Worm (Caenorhabditis elegans) whole organism, L4/young adult: ENCODE data around the gene lin-15B.
A peak's percentile ranks its signal among the peaks of the same experiment; 100 is the strongest.

ENCODE experiments used
- W03F9.2 ChIP-seq: fragments of 150-350 bp; optimal IDR thresholded peaks from 2 replicates; lab custom pipeline; 2014; ENCODE audit warnings: missing biosample characterization, missing genetic modification characterization
- dao-5 ChIP-seq: sonication (generic microtip); optimal IDR thresholded peaks from 2 replicates; lab custom pipeline; 2016; ENCODE audit warnings: missing genotype, missing genetic modification characterization, moderate library complexity, missing compliant biosample characterization
- him-1 ChIP-seq: sonication (generic microtip); optimal IDR thresholded peaks from 2 replicates; lab custom pipeline; 2016; ENCODE audit warnings: missing genotype, missing genetic modification reagents, missing genetic modification characterization, missing compliant biosample characterization

lin-15B gene

DNA sequence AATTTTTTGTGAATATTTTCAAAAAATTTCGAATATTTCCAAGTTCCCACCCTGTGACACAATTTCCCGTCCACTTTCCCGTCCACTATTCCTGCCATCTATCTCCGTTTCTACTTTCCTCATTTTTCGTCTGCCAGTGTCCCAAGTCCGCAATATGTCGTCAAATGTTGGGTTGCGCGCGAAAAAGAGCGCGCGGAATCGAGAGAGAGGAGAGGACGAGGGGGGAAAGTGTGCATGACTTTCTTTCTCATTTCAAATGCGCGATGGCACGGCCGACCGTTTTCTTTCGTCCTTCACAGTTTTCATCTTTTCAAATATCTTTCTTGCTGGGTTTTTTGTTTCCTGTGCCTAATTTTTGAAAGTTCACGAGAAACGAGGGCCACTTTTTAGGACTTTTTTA, 929 bp upstream of the lin-15B start:
- TF ChIP-seq him-1 (tag; lab: Kevin White, UChicago) (no peak), W03F9.2 (tag; lab: Kevin White, UChicago) (no peak), dao-5 (tag; lab: Kevin White, UChicago) (no peak)

DNA sequence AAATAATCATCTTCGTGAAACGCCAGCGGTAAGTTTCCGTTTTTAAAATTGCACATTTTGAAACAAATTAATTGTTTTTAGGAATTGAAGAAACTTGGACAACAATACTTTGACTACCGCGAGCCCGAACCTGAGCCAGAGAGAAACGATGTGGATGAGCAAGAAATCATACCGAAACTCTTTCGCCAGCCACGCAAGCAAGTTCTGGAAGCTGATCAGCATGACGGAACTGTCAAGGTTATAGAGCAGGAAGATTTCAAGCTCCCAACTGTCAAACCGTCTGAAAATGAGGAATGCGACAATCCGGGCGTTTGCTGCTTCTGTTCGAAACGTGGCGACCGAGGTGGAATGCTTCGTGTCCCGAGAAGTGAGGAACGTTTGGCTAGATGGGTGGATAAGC, 4.4 kb downstream of the lin-15B start:
- TF ChIP-seq W03F9.2 (tag; lab: Kevin White, UChicago) (no peak), dao-5 (tag; lab: Kevin White, UChicago) (no peak), him-1 (tag; lab: Kevin White, UChicago) (no peak)

DNA sequence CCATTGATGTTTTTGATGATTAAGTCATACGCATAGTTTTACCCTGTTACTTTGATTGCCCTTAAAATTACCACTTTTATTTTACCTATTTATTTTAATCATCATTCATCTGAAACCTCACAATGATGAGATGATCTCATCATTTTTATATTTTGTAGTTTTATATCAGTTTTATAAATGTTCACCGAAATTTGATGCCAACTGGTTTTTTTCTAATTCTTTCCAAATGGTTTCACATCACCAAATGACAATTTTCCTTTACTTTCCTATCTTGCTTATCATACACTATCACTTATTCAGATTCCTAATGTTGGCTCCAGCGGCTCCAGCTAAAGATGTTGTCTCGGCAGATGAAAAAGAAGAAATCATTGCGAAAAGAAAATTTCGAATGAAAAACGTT, 5.7 kb downstream of the lin-15B start, which contains the start of gene lin-15A:
Gene lin-15A, plus strand, starts transcription at position 301 of the 400 bp plus-strand sequence.
- no peak for TF ChIP-seq him-1 (tag; lab: Kevin White, UChicago)
- no peak for TF ChIP-seq dao-5 (tag; lab: Kevin White, UChicago)
- TF ChIP-seq W03F9.2 (tag; lab: Kevin White, UChicago) = no peak

DNA sequence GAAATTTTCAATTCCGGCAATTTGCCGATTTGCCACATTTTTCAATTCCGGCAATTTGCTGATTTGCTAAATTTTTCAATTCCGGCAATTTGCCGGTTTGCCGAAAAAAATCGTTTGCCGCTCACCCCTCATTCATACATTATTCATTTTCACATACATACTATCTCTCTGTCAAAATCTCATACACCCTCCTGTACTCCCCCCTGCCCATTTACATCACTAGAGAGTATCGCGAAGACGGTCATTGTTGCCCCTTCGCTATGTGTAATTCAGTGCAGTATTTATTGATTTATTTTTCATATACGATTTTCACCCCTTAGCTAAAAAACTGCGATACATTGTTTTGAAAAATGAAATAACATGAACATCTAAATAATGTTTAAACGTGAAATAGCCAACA, 10.5 kb downstream of the lin-15B start:
- no peak for TF ChIP-seq him-1 (tag; lab: Kevin White, UChicago)
- TF ChIP-seq W03F9.2 (tag; lab: Kevin White, UChicago) = no peak
- TF ChIP-seq dao-5 (tag; lab: Kevin White, UChicago) = no peak

DNA sequence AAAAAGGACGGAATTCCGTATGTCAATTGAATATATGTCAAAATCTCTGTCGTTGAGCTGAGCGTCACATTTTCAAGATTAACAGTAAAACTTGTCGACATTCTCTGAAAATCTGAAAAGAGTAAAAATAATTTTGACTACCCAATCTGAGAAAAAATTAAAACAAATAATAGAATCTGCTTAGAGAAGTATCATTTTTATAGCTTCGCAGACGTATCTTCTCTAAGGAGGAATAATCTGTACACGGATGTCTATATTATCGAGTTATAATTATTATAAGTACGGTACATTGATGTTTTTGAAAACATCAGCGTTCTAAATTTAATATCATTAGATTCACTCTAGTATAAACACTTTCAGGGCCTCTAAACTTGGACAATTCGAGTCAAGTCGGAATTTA, 14.6 kb downstream of the lin-15B start, which contains the start of gene srg-64:
Gene srg-64, minus strand, starts transcription at position 101 of the 400 bp plus-strand sequence.
- TF ChIP-seq W03F9.2 (tag; lab: Kevin White, UChicago) = no peak
- no peak for TF ChIP-seq dao-5 (tag; lab: Kevin White, UChicago)
- no peak for TF ChIP-seq him-1 (tag; lab: Kevin White, UChicago)

DNA sequence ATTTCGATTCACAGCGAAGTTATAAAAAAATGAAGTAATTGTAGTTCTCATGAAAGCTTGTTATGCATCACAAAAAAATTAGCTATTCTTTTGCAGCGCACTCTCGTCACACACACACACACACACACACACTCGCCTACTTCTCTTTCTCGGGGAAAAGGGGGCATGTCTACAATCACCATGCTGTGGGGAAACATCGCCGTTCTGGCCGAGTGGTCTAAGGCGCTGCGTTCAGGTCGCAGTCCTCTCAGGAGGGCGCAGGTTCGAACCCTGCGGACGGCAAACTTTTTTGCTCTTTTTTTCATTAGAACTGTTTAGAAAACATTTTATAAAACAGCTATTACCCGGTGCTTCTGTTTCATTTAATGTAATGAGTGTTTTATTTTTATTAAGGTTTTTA, 15.9 kb downstream of the lin-15B start:
- TF ChIP-seq W03F9.2 (tag; lab: Kevin White, UChicago) = no peak
- peak; percentile 75 for TF ChIP-seq him-1 (tag; lab: Kevin White, UChicago)
- peak; percentile 20 for TF ChIP-seq dao-5 (tag; lab: Kevin White, UChicago)

DNA sequence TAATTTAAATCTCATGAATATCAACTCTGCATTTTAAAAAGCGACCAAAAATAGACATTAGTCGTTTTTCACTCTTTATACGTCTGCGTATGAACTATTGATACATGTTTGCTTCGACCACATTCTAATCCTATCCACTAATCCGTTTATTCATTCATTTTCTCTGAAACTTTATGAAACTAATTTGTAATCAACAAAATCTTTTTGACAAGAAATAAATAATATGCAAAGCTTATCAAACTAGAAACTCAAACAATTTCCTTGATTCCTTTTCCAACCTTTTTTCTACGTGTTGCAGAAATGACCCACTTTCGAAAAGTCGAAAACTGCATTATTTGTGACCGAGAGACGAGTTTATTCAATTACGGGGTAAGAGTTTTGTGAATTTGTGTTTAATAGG, 16.4 kb downstream of the lin-15B start, which contains the start of gene nhr-255:
Gene nhr-255, plus strand, starts transcription at position 301 of the 400 bp plus-strand sequence.
- TF ChIP-seq W03F9.2 (tag; lab: Kevin White, UChicago) (no peak), him-1 (tag; lab: Kevin White, UChicago) (no peak), dao-5 (tag; lab: Kevin White, UChicago) (no peak)

DNA sequence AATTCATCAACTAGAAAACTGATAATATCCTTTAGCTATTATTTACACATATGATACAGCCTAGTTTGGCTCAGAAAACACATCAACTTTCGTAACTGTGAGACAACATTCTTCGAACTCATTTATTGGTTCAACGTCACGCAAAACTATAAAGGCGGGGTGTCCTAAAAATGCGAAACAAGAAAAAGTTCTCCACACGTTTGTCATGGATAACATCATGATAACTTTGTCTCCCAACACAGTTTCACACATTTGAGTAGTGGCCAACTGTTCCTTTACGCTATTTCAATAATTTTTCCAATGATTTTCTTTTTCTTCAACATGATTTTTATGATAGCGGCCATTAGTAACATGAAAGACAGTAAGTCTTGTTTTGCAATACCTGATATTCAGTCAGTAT, 20.8 kb downstream of the lin-15B start, which contains the start of gene srxa-9:
Gene srxa-9, plus strand, starts transcription at position 301 of the 400 bp plus-strand sequence.
- TF ChIP-seq him-1 (tag; lab: Kevin White, UChicago) = no peak
- no peak for TF ChIP-seq dao-5 (tag; lab: Kevin White, UChicago)
- TF ChIP-seq W03F9.2 (tag; lab: Kevin White, UChicago) = no peak

DNA sequence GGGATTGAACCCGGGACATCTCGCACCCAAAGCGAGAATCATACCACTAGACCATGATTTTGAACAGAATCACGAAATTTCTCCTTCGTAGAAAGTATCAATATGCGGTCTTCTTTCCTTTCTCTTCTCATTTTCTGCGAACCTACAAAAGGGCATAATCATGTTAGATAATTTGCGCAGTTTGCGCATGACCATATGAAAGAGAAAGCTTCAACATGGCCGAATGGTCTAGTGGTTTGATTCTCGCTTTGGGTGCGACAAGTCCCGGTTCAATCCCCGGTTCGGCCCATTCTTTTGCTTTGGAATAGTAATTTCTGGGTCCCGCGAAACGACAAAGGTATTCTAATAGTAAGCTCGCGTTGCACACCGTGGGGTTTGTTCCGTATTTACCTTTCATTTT, 21.9 kb downstream of the lin-15B start:
- TF ChIP-seq him-1 (tag; lab: Kevin White, UChicago) (no peak), dao-5 (tag; lab: Kevin White, UChicago) (no peak), W03F9.2 (tag; lab: Kevin White, UChicago) (no peak)

DNA sequence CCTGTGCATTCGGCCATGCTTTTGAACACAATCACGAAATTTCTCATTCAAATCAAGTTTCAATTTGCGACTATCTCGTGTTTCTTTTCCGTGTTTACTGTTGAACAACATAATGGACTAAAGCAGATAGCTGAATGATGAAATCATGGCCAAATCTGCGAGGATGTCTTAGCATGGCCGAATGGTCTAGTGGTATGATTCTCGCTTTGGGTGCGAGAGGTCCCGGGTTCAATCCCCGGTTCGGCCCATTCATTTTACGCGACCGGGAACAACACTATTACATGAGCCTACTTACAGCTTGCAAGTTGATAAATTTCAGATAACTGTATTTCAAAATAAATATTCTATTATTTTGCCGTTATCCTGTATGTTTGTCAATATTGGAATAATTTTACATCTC, 25.3 kb downstream of the lin-15B start:
- TF ChIP-seq him-1 (tag; lab: Kevin White, UChicago) (no peak), dao-5 (tag; lab: Kevin White, UChicago) (no peak), W03F9.2 (tag; lab: Kevin White, UChicago) (no peak)

DNA sequence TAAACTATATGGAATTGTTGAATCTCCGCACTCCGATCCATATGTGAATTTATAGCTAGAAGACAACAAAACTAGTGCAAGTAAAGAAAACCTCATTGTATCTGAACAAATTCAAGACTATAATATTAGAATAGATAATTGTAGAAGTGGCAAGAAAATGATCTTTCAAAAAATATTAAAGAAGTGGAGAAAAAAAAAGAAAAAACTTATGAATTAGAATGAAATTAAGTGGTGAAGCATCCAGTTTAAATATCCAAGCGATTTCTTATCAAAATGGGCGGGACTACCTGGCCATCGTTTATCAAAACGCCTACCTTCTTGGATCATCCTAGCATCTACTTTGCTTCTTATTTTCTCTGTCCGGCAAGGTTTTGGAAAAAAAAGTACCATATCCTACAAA, 31.2 kb downstream of the lin-15B start, which contains the start of gene wrt-4:
Gene wrt-4, minus strand, starts transcription at position 101 of the 400 bp plus-strand sequence.
- TF ChIP-seq dao-5 (tag; lab: Kevin White, UChicago) (no peak), him-1 (tag; lab: Kevin White, UChicago) (no peak), W03F9.2 (tag; lab: Kevin White, UChicago) (no peak)

DNA sequence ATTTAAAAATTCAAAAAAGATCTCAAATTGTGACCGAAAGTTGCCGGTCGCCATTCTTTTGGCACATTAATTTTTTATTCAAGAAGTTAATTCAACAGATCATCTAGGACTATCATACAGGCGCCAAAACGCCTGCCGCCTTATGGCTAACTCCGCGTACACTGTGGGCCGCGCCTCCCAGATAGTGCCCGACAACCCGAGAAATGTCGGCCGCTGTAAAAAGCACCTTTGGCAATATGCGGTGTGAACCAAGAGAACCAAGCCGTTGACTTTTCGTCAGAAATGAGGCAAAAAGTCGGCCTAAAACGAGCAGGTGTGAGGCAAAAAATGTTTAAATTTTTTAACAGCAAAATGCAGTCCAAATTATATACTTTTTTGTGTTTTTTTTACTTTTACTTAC, 33.3 kb downstream of the lin-15B start:
- TF ChIP-seq W03F9.2 (tag; lab: Kevin White, UChicago) = no peak
- no peak for TF ChIP-seq him-1 (tag; lab: Kevin White, UChicago)
- no peak for TF ChIP-seq dao-5 (tag; lab: Kevin White, UChicago)

DNA sequence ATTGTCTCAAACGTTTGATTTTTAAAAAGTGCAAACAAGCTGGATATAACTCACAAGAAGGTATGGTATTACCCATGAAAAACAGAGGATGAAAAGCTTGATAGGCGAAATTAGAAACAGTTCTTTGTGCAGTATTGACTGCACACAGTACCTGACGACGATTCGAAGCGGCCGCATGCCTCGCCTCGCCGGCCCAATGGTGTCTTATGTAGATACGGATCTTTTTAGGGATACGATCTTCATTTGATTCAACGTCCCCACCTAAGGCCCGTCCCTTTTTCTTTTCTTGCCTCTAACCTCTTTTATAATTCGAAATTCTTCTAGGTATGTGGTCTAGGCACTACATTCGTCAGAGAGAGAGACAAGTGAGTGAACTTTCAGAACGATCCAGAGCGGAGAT, 40.2 kb downstream of the lin-15B start, which contains the start of gene bus-17:
Gene bus-17, minus strand, starts transcription at position 208 of the 400 bp plus-strand sequence.
- TF ChIP-seq dao-5 (tag; lab: Kevin White, UChicago) = no peak
- no peak for TF ChIP-seq W03F9.2 (tag; lab: Kevin White, UChicago)
- no peak for TF ChIP-seq him-1 (tag; lab: Kevin White, UChicago)

DNA sequence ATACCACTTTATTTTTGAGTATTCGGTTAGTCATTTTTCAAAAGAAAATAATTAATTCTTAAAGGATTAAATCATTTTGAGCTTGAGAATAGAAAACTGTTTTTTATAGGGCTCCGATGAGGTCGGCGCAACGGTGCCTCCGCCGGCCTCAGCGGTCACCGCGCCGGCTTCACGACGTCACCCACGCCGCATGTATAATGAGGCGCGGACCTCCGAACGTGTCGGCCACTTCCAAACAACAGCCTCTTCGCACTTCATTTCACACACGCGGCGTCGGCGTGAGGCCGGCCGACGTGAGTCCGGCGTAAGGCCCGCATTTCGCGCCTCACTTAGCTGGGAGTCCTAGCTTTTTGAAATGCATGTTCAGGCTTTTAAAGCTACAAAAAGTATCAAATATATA, 40.9 kb downstream of the lin-15B start:
- TF ChIP-seq dao-5 (tag; lab: Kevin White, UChicago) (no peak), W03F9.2 (tag; lab: Kevin White, UChicago) (no peak), him-1 (tag; lab: Kevin White, UChicago) (no peak)
